Worm (Caenorhabditis elegans) whole organism, young adult: Measurements from ENCODE around the gene T01G1.2.

Experiments
- B0336.3 ChIP-seq: fragments of 200-800 bp; sonication (Bioruptor generic); IDR thresholded peaks from 2 replicates; pipeline ENCODE4 v1.3.6; 2022; ENCODE audit warnings: missing genetic modification characterization, missing compliant biosample characterization
- C17E4.6 ChIP-seq: fragments of 200-800 bp; sonication (Bioruptor generic); IDR thresholded peaks from 2 replicates; pipeline ENCODE4 v1.3.6; 2022; ENCODE audit warnings: missing genetic modification reagents, missing genetic modification characterization, missing compliant biosample characterization
- F33H1.4 ChIP-seq: fragments of 200-800 bp; sonication (Bioruptor generic); IDR thresholded peaks from 2 replicates; pipeline ENCODE4 v1.3.6; 2022; ENCODE audit warnings: missing genetic modification reagents, missing genetic modification characterization, missing compliant biosample characterization
- F49E8.2 ChIP-seq: sonication (generic microtip); optimal IDR thresholded peaks from 3 replicates; lab custom pipeline; 2017; ENCODE audit warnings: missing genetic modification characterization, mild to moderate bottlenecking, missing compliant biosample characterization, antibody characterized with exemption, moderate library complexity; ENCODE audit not compliant: insufficient read depth
- F52B5.7 ChIP-seq: sonication (generic microtip); optimal IDR thresholded peaks from 2 replicates; lab custom pipeline; 2016; ENCODE audit warnings: mild to moderate bottlenecking, missing genetic modification characterization, missing compliant biosample characterization
- K11D2.4 ChIP-seq: fragments of 200-800 bp; sonication (Bioruptor generic); IDR thresholded peaks from 2 replicates; pipeline ENCODE4 v1.3.6; 2022; ENCODE audit warnings: missing genetic modification reagents, missing genetic modification characterization, missing compliant biosample characterization
- T07F8.4 ChIP-seq: sonication (generic microtip); optimal IDR thresholded peaks from 2 replicates; lab custom pipeline; 2016; ENCODE audit warnings: mild to moderate bottlenecking, missing genetic modification characterization, moderate library complexity, missing compliant biosample characterization
- T26A5.8 ChIP-seq: sonication (generic microtip); optimal IDR thresholded peaks from 2 replicates; lab custom pipeline; 2016; ENCODE audit warnings: missing genetic modification characterization, missing compliant biosample characterization
- Y53F4B.3 ChIP-seq: fragments of 200-800 bp; sonication (Bioruptor generic); IDR thresholded peaks from 2 replicates; pipeline ENCODE4 v1.3.6; 2022; ENCODE audit warnings: missing genetic modification reagents, missing genetic modification characterization, missing compliant biosample characterization
- Y79H2A.3 ChIP-seq: fragments of 200-800 bp; sonication (Bioruptor generic); conservative IDR thresholded peaks from 2 replicates; pipeline ENCODE4 v1.3.6; 2022; ENCODE audit warnings: missing genetic modification reagents, missing genetic modification characterization, missing compliant biosample characterization
- Y95B8A.8 ChIP-seq: fragments of 200-800 bp; sonication (Bioruptor generic); IDR thresholded peaks from 2 replicates; pipeline ENCODE4 v1.3.6; 2022; ENCODE audit warnings: missing genetic modification reagents, missing genetic modification characterization, missing compliant biosample characterization
- akir-1 ChIP-seq: fragments of 200-800 bp; sonication (Bioruptor generic); optimal IDR thresholded peaks from 2 replicates; lab custom pipeline; 2018; ENCODE audit warnings: mild to moderate bottlenecking, missing genetic modification characterization, moderate library complexity, missing compliant biosample characterization
- aptf-2 ChIP-seq: fragments of 200-800 bp; sonication (Bioruptor generic); conservative IDR thresholded peaks from 2 replicates; pipeline ENCODE4 v1.3.6; 2022; ENCODE audit warnings: missing genetic modification reagents, missing genetic modification characterization, missing compliant biosample characterization
- atf-7 ChIP-seq: sonication (generic microtip); optimal IDR thresholded peaks from 2 replicates; lab custom pipeline; 2017; ENCODE audit warnings: mild to moderate bottlenecking, missing genetic modification characterization, missing compliant biosample characterization
- attf-5 ChIP-seq: fragments of 200-800 bp; sonication (Bioruptor generic); optimal IDR thresholded peaks from 2 replicates; lab custom pipeline; 2018; ENCODE audit warnings: mild to moderate bottlenecking, missing genetic modification characterization, missing compliant biosample characterization
- bed-1 ChIP-seq: fragments of 200-800 bp; sonication (Bioruptor generic); IDR thresholded peaks from 2 replicates; pipeline ENCODE4 v1.3.6; 2022; ENCODE audit warnings: missing genetic modification reagents, missing genetic modification characterization, missing compliant biosample characterization
- ccch-3 ChIP-seq: fragments of 200-800 bp; sonication (Bioruptor generic); optimal IDR thresholded peaks from 2 replicates; lab custom pipeline; 2018; ENCODE audit warnings: mild to moderate bottlenecking, missing genetic modification characterization, missing compliant biosample characterization
- cebp-1 ChIP-seq, 2 experiments: fragments of 200-800 bp in 1 of 2; sonication (Bioruptor generic) in 1 of 2; sonication (generic microtip) in 1 of 2; IDR thresholded peaks in 1 of 2; optimal IDR thresholded peaks in 1 of 2; 2 replicates each; pipeline versions ENCODE4 v1.3.6 to Lab custom; 2017 to 2022; ENCODE audit warnings: missing compliant biosample characterization in 2 of 2, missing genetic modification characterization in 2 of 2, mild to moderate bottlenecking in 1 of 2, missing genetic modification reagents in 1 of 2, moderate library complexity in 1 of 2
- ceh-100 ChIP-seq: fragments of 200-800 bp; sonication (Bioruptor generic); IDR thresholded peaks from 2 replicates; pipeline ENCODE4 v1.3.6; 2022; ENCODE audit warnings: missing genetic modification reagents, missing genetic modification characterization, missing compliant biosample characterization
- ceh-58 ChIP-seq: fragments of 200-800 bp; sonication (Bioruptor generic); IDR thresholded peaks from 2 replicates; pipeline ENCODE4 v1.3.6; 2022; ENCODE audit warnings: missing genetic modification characterization, missing compliant biosample characterization
- chd-7 ChIP-seq: sonication (generic microtip); optimal IDR thresholded peaks from 2 replicates; lab custom pipeline; 2016; ENCODE audit warnings: mild to moderate bottlenecking, missing genetic modification characterization, moderate library complexity, missing compliant biosample characterization
- dox-1 ChIP-seq: fragments of 200-800 bp; sonication (Bioruptor generic); IDR thresholded peaks from 2 replicates; pipeline ENCODE4 v1.3.6; 2022; ENCODE audit warnings: missing genetic modification reagents, missing genetic modification characterization, missing compliant biosample characterization
- dpl-1 ChIP-seq: fragments of 150-350 bp; optimal IDR thresholded peaks from 2 replicates; lab custom pipeline; 2014; ENCODE audit warnings: missing biosample characterization, missing genetic modification reagents, missing genetic modification characterization
- egl-44 ChIP-seq: fragments of 200-800 bp; sonication (Bioruptor generic); IDR thresholded peaks from 2 replicates; pipeline ENCODE4 v1.3.6; 2022; ENCODE audit warnings: missing genetic modification reagents, missing genetic modification characterization, missing compliant biosample characterization
- fkh-3 ChIP-seq: sonication (generic microtip); optimal IDR thresholded peaks from 2 replicates; lab custom pipeline; 2016; ENCODE audit warnings: mild to moderate bottlenecking, missing genetic modification characterization, missing compliant biosample characterization
- hlh-12 ChIP-seq: sonication (generic microtip); optimal IDR thresholded peaks from 2 replicates; lab custom pipeline; 2016; ENCODE audit warnings: missing genetic modification characterization, missing compliant biosample characterization
- hlh-26 ChIP-seq: fragments of 200-800 bp; sonication (Bioruptor generic); conservative IDR thresholded peaks from 2 replicates; pipeline ENCODE4 v1.3.6; 2022; ENCODE audit warnings: missing genetic modification reagents, missing genetic modification characterization, missing compliant biosample characterization
- hmg-1.2 ChIP-seq: fragments of 200-800 bp; sonication (Bioruptor generic); IDR thresholded peaks from 2 replicates; pipeline ENCODE4 v1.3.6; 2022; ENCODE audit warnings: missing genetic modification reagents, missing genetic modification characterization, missing compliant biosample characterization
- hrde-1 ChIP-seq: sonication (generic microtip); optimal IDR thresholded peaks from 2 replicates; lab custom pipeline; 2016; ENCODE audit warnings: missing genetic modification characterization, mild to moderate bottlenecking, missing compliant biosample characterization, moderate library complexity, missing genotype, missing genetic modification reagents, borderline replicate concordance
- lin-26 ChIP-seq: fragments of 200-800 bp; sonication (Bioruptor generic); IDR thresholded peaks from 2 replicates; pipeline ENCODE4 v1.3.6; 2022; ENCODE audit warnings: missing genetic modification reagents, missing genetic modification characterization, missing compliant biosample characterization
- lin-35 ChIP-seq, 3 experiments: fragments of 150-350 bp in 2 of 3; sonication (generic microtip) in 1 of 3; optimal IDR thresholded peaks; 2 replicates each; lab custom pipeline; 2014 to 2018; ENCODE audit warnings: missing biosample characterization in 3 of 3, missing genetic modification characterization in 3 of 3, missing genetic modification reagents in 3 of 3
- lin-40 ChIP-seq: sonication (generic microtip); optimal IDR thresholded peaks from 2 replicates; lab custom pipeline; 2016; ENCODE audit warnings: missing genetic modification characterization, mild to moderate bottlenecking, missing compliant biosample characterization, missing genotype, missing genetic modification reagents
- lsy-27 ChIP-seq: sonication (generic microtip); optimal IDR thresholded peaks from 2 replicates; lab custom pipeline; 2017; ENCODE audit warnings: missing genetic modification characterization, mild to moderate bottlenecking, missing compliant biosample characterization, antibody characterized with exemption, missing genotype, borderline replicate concordance; ENCODE audit not compliant: insufficient read depth
- madf-10 ChIP-seq: sonication (generic microtip); optimal IDR thresholded peaks from 2 replicates; lab custom pipeline; 2016; ENCODE audit warnings: mild to moderate bottlenecking, missing genetic modification characterization, missing compliant biosample characterization
- nfyb-1 ChIP-seq: fragments of 200-800 bp; sonication (Bioruptor generic); IDR thresholded peaks from 2 replicates; pipeline ENCODE4 v1.3.6; 2022; ENCODE audit warnings: missing genetic modification reagents, missing genetic modification characterization, missing compliant biosample characterization
- nhr-120 ChIP-seq: fragments of 200-800 bp; sonication (Bioruptor generic); IDR thresholded peaks from 2 replicates; pipeline ENCODE4 v1.3.6; 2022; ENCODE audit warnings: missing genetic modification characterization, missing compliant biosample characterization
- nhr-90 ChIP-seq: sonication (generic microtip); optimal IDR thresholded peaks from 2 replicates; lab custom pipeline; 2016; ENCODE audit warnings: missing genotype, mild to moderate bottlenecking, missing genetic modification characterization, missing compliant biosample characterization
- rec-8 ChIP-seq, 2 experiments: sonication (generic microtip); optimal IDR thresholded peaks; 2 replicates each; lab custom pipeline; 2016; ENCODE audit warnings: mild to moderate bottlenecking in 2 of 2, missing genetic modification characterization in 2 of 2, missing genetic modification reagents in 2 of 2, missing genotype in 2 of 2, missing biosample characterization in 1 of 2, missing compliant biosample characterization in 1 of 2, moderate library complexity in 1 of 2
- repo-1 ChIP-seq: sonication (generic microtip); optimal IDR thresholded peaks from 2 replicates; lab custom pipeline; 2017; ENCODE audit warnings: mild to moderate bottlenecking, missing genetic modification characterization, missing compliant biosample characterization
- sea-2 ChIP-seq: fragments of 200-800 bp; sonication (Bioruptor generic); IDR thresholded peaks from 2 replicates; pipeline ENCODE4 v1.3.6; 2022; ENCODE audit warnings: missing genetic modification characterization, missing compliant biosample characterization
- snpc-1.1 ChIP-seq: sonication (generic microtip); optimal IDR thresholded peaks from 2 replicates; lab custom pipeline; 2017; ENCODE audit warnings: missing genetic modification characterization, mild to moderate bottlenecking, missing compliant biosample characterization, antibody characterized with exemption, moderate library complexity, missing genotype, missing genetic modification reagents; ENCODE audit not compliant: insufficient read depth
- somi-1 ChIP-seq: fragments of 200-800 bp; sonication (Bioruptor generic); optimal IDR thresholded peaks from 2 replicates; lab custom pipeline; 2018; ENCODE audit warnings: mild to moderate bottlenecking, missing genetic modification characterization, missing compliant biosample characterization
- tbp1 ChIP-seq: fragments of 200-800 bp; sonication (Bioruptor generic); optimal IDR thresholded peaks from 2 replicates; lab custom pipeline; 2018; ENCODE audit warnings: mild to moderate bottlenecking, missing genetic modification characterization, missing compliant biosample characterization
- tlf-1 ChIP-seq: fragments of 200-800 bp; sonication (Bioruptor generic); optimal IDR thresholded peaks from 2 replicates; lab custom pipeline; 2018; ENCODE audit warnings: mild to moderate bottlenecking, missing genetic modification characterization, missing compliant biosample characterization
- ztf-18 ChIP-seq: sonication (generic microtip); optimal IDR thresholded peaks from 2 replicates; lab custom pipeline; 2016; ENCODE audit warnings: missing genotype, mild to moderate bottlenecking, missing genetic modification characterization, missing compliant biosample characterization
- ztf-25 ChIP-seq: fragments of 200-800 bp; sonication (Bioruptor generic); IDR thresholded peaks from 2 replicates; pipeline ENCODE4 v1.3.6; 2022; ENCODE audit warnings: missing genetic modification reagents, missing genetic modification characterization, missing compliant biosample characterization
- ztf-26 ChIP-seq: sonication (generic microtip); optimal IDR thresholded peaks from 2 replicates; lab custom pipeline; 2017; ENCODE audit warnings: missing genetic modification characterization, missing compliant biosample characterization
- ztf-6 ChIP-seq: fragments of 200-800 bp; sonication (Bioruptor generic); IDR thresholded peaks from 2 replicates; pipeline ENCODE4 v1.3.6; 2022; ENCODE audit warnings: missing genetic modification reagents, missing genetic modification characterization, missing compliant biosample characterization

The T01G1.2 gene

ce11 chrIV:11337021-11337420 lies 17.2 kb upstream of the T01G1.2 start, which contains the start of gene F54E12.2:
F54E12.2 (minus strand) TSS chrIV:11337184.
- TF ChIP-seq lin-26 (peak; percentile 67), nhr-90 (tag; lab: Kevin White, UChicago) (no peak), ceh-58 (GFP tag; lab: Robert Waterston, UW) (no peak), akir-1 (GFP tag; lab: Kevin White, UChicago) (no peak), ccch-3 (GFP tag; lab: Kevin White, UChicago) (no peak), F49E8.2 (tag; lab: Kevin White, UChicago) (peak; percentile 65), B0336.3 (GFP tag; lab: Robert Waterston, UW) (no peak), lsy-27 (no peak), repo-1 (no peak), nhr-120 (GFP tag; lab: Robert Waterston, UW) (no peak), ztf-25 (GFP tag; lab: Robert Waterston, UW) (peak; percentile 83; the same call in 1 of the 2 replicates), ztf-26 (tag; lab: Kevin White, UChicago) (no peak), ceh-100 (peak; percentile 45; the same call in 1 of the 2 replicates), Y95B8A.8 (peak; percentile 95), nfyb-1 (no peak), ztf-6 (GFP tag; lab: Robert Waterston, UW) (no peak), tbp1 (peak; percentile 68), rec-8 (tag; optimal IDR thresholded peaks at IDR 0.05; lab: Kevin White, UChicago) (no peak), chd-7 (tag; lab: Kevin White, UChicago) (no peak), sea-2 (no peak), ztf-18 (tag; lab: Kevin White, UChicago) (no peak), lin-40 (tag; lab: Kevin White, UChicago) (no peak), cebp-1 (GFP tag; IDR thresholded peaks at IDR 0.05; lab: Robert Waterston, UW) (no peak), cebp-1 (tag; optimal IDR thresholded peaks at IDR 0.05; lab: Kevin White, UChicago) (no peak), somi-1 (GFP tag; lab: Kevin White, UChicago) (no peak), egl-44 (GFP tag; lab: Robert Waterston, UW) (no peak), bed-1 (GFP tag; lab: Robert Waterston, UW) (no peak), T07F8.4 (no peak), aptf-2 (0 out of 2 replicates have a peak, but pooled peaks have one; percentile 48), K11D2.4 (GFP tag; lab: Robert Waterston, UW) (no peak), F52B5.7 (tag; lab: Kevin White, UChicago) (no peak), hlh-12 (no peak), atf-7 (no peak), F33H1.4 (peak; percentile 99), C17E4.6 (GFP tag; lab: Robert Waterston, UW) (peak; percentile 65; the same call in 1 of the 2 replicates), madf-10 (tag; lab: Kevin White, UChicago) (no peak), hmg-1.2 (peak; percentile 66), tlf-1 (GFP tag; lab: Kevin White, UChicago) (peak; percentile 90), snpc-1.1 (peak; percentile 56), attf-5 (no peak), fkh-3 (tag; lab: Kevin White, UChicago) (no peak), hrde-1 (tag; lab: Kevin White, UChicago) (no peak), hlh-26 (GFP tag; lab: Robert Waterston, UW) (no peak), dpl-1 (GFP tag; lab: Kevin White, UChicago) (peak; percentile 94), T26A5.8 (tag; lab: Kevin White, UChicago) (no peak), Y53F4B.3 (peak; percentile 45; the same call in 1 of the 2 replicates), lin-35 (GFP tag; optimal IDR thresholded peaks at IDR 0.05; lab: Kevin White, UChicago) (peak in 1 of 3 experiments; percentile 75), dox-1 (GFP tag; lab: Robert Waterston, UW) (peak; percentile 89), Y79H2A.3 (GFP tag; lab: Robert Waterston, UW) (peak; percentile 90)
